Worm (Caenorhabditis elegans) whole organism, L4/young adult: ENCODE data around the gene T11B7.2.

Experiments
- W03F9.2 ChIP-seq: fragments of 150-350 bp; optimal IDR thresholded peaks from 2 replicates; lab custom pipeline; 2014; ENCODE audit warnings: missing biosample characterization, missing genetic modification characterization
- him-1 ChIP-seq: sonication (generic microtip); optimal IDR thresholded peaks from 2 replicates; lab custom pipeline; 2016; ENCODE audit warnings: missing genotype, missing genetic modification reagents, missing genetic modification characterization, missing compliant biosample characterization

ce11 chrIV:8827500-8827899, 16.9 kb downstream of the T11B7.2 start, which contains the start of gene T28C6.7:
- TF ChIP-seq him-1 (tag; lab: Kevin White, UChicago) (no peak), W03F9.2 (no peak)
